Fruit fly (Drosophila melanogaster) whole organism, embryonic: Measurements from ENCODE around the gene CG15306.
A peak's percentile ranks its signal among the peaks of the same experiment; 100 is the strongest.

Experiments
- ATbp ChIP-seq: fragments of 200-800 bp; sonication (Bioruptor generic); optimal IDR thresholded peaks from 2 replicates; lab custom pipeline; 2017; ENCODE audit warnings: missing biosample characterization, mild to moderate bottlenecking, missing genetic modification characterization, missing genetic modification reagents
- Atf6 ChIP-seq: fragments of 200-800 bp; sonication (Bioruptor generic); IDR thresholded peaks from 2 replicates; pipeline ENCODE4 v1.3.6; 2022; ENCODE audit warnings: missing biosample characterization, missing genetic modification characterization
- B-H2 ChIP-seq: fragments of 200-800 bp; sonication (Bioruptor generic); optimal IDR thresholded peaks from 2 replicates; lab custom pipeline; 2018; ENCODE audit warnings: missing biosample characterization, mild to moderate bottlenecking, missing genetic modification characterization
- CG11398 ChIP-seq: fragments of 200-800 bp; sonication (Bioruptor generic); optimal IDR thresholded peaks from 2 replicates; lab custom pipeline; 2016; ENCODE audit warnings: missing biosample characterization, missing genetic modification characterization
- CG12769 ChIP-seq: fragments of 200-800 bp; sonication (Bioruptor generic); optimal IDR thresholded peaks from 2 replicates; lab custom pipeline; 2019; ENCODE audit warnings: missing biosample characterization, mild to moderate bottlenecking, missing genetic modification characterization, moderate library complexity
- CG13624 ChIP-seq: fragments of 200-800 bp; sonication (Bioruptor generic); optimal IDR thresholded peaks from 2 replicates; lab custom pipeline; 2016; ENCODE audit warnings: missing biosample characterization, missing genetic modification characterization
- CG13894 ChIP-seq: fragments of 200-800 bp; sonication (Bioruptor generic); optimal IDR thresholded peaks from 3 replicates; lab custom pipeline; 2018; ENCODE audit warnings: missing biosample characterization, mild to moderate bottlenecking, missing genetic modification characterization, moderate library complexity
- CG14860 ChIP-seq: fragments of 200-800 bp; sonication (Bioruptor generic); IDR thresholded peaks from 3 replicates; pipeline ENCODE4 v1.3.6; 2022; ENCODE audit warnings: missing biosample characterization, missing genetic modification characterization; ENCODE audit not compliant: partially characterized antibody
- CG15696 ChIP-seq: fragments of 200-800 bp; sonication (Bioruptor generic); optimal IDR thresholded peaks from 2 replicates; lab custom pipeline; 2019; ENCODE audit warnings: missing biosample characterization, mild to moderate bottlenecking, missing genetic modification characterization, moderate library complexity
- CG2129 ChIP-seq: fragments of 200-800 bp; sonication (Bioruptor generic); IDR thresholded peaks from 2 replicates; pipeline ENCODE4 v1.3.6; 2022; ENCODE audit warnings: missing biosample characterization, missing genetic modification characterization; ENCODE audit not compliant: partially characterized antibody
- CG3281 ChIP-seq: fragments of 200-800 bp; sonication (Bioruptor generic); optimal IDR thresholded peaks from 3 replicates; lab custom pipeline; 2017; ENCODE audit warnings: missing biosample characterization, mild to moderate bottlenecking, missing genetic modification characterization
- CG34422 ChIP-seq: fragments of 200-800 bp; sonication (Bioruptor generic); IDR thresholded peaks from 3 replicates; pipeline ENCODE4 v1.3.6; 2022; ENCODE audit warnings: missing biosample characterization, missing genetic modification characterization
- CG6765 ChIP-seq: fragments of 200-800 bp; sonication (Bioruptor generic); optimal IDR thresholded peaks from 3 replicates; lab custom pipeline; 2017; ENCODE audit warnings: missing biosample characterization, mild to moderate bottlenecking, missing genetic modification characterization
- CG8478 ChIP-seq: fragments of >200 bp; optimal IDR thresholded peaks from 2 replicates; lab custom pipeline; 2018
- CG8924 ChIP-seq: fragments of 200-800 bp; optimal IDR thresholded peaks from 3 replicates; lab custom pipeline; 2019; ENCODE audit warnings: missing biosample characterization, mild to moderate bottlenecking, missing genetic modification characterization, moderate library complexity
- Dll ChIP-seq: fragments of 200-800 bp; sonication (Bioruptor generic); IDR thresholded peaks from 4 replicates; pipeline ENCODE4 v1.3.6; 2022; ENCODE audit warnings: missing biosample characterization, missing genetic modification characterization; ENCODE audit not compliant: partially characterized antibody
- Doc3 ChIP-seq: fragments of 200-800 bp; sonication (Bioruptor generic); IDR thresholded peaks from 3 replicates; pipeline ENCODE4 v1.3.6; 2022; ENCODE audit warnings: missing biosample characterization, missing genetic modification characterization; ENCODE audit not compliant: partially characterized antibody
- Dp ChIP-seq: fragments of 200-800 bp; sonication (Bioruptor generic); optimal IDR thresholded peaks from 2 replicates; lab custom pipeline; 2018; ENCODE audit warnings: missing biosample characterization, mild to moderate bottlenecking, missing genetic modification characterization, moderate library complexity
- Dref ChIP-seq: fragments of 200-800 bp; sonication (Bioruptor generic); IDR thresholded peaks from 2 replicates; pipeline ENCODE4 v1.3.6; 2022; ENCODE audit warnings: missing biosample characterization, missing genetic modification characterization
- HLH4C ChIP-seq: fragments of 200-800 bp; sonication (Bioruptor generic); IDR thresholded peaks from 3 replicates; pipeline ENCODE4 v1.3.6; 2022; ENCODE audit warnings: missing biosample characterization, missing genetic modification characterization; ENCODE audit not compliant: partially characterized antibody
- HLH54F ChIP-seq: fragments of 200-800 bp; sonication (Bioruptor generic); optimal IDR thresholded peaks from 3 replicates; lab custom pipeline; 2016; ENCODE audit warnings: missing biosample characterization, missing genetic modification characterization
- Hr39 ChIP-seq: fragments of >200 bp; optimal IDR thresholded peaks from 2 replicates; lab custom pipeline; 2017
- Hr51 ChIP-seq, 2 experiments: fragments of 200-800 bp; sonication (Bioruptor generic); optimal IDR thresholded peaks; 2 replicates in 1 of 2; 3 replicates in 1 of 2; lab custom pipeline; 2016 to 2018; ENCODE audit warnings: missing biosample characterization in 2 of 2, missing genetic modification characterization in 2 of 2, mild to moderate bottlenecking in 1 of 2, moderate library complexity in 1 of 2
- Jarid2 ChIP-seq: fragments of 200-800 bp; sonication (Bioruptor generic); optimal IDR thresholded peaks from 3 replicates; lab custom pipeline; 2017; ENCODE audit warnings: mild to moderate bottlenecking, missing biosample characterization, missing genetic modification reagents, missing genetic modification characterization
- Opbp ChIP-seq: fragments of 200-800 bp; sonication (Bioruptor generic); IDR thresholded peaks from 3 replicates; pipeline ENCODE4 v1.3.6; 2022; ENCODE audit warnings: missing biosample characterization, missing genetic modification characterization; ENCODE audit not compliant: partially characterized antibody
- Ptx1 ChIP-seq: fragments of 200-800 bp; sonication (Bioruptor generic); IDR thresholded peaks from 2 replicates; pipeline ENCODE4 v1.3.6; 2022; ENCODE audit warnings: missing biosample characterization, missing genetic modification characterization
- Side ChIP-seq: fragments of 200-800 bp; sonication (Bioruptor generic); optimal IDR thresholded peaks from 2 replicates; lab custom pipeline; 2016; ENCODE audit warnings: missing biosample characterization, missing genetic modification characterization
- Sin3A ChIP-seq: fragments of >200 bp; optimal IDR thresholded peaks from 2 replicates; lab custom pipeline; 2018
- YL-1 ChIP-seq: fragments of 200-800 bp; sonication (Bioruptor generic); optimal IDR thresholded peaks from 3 replicates; lab custom pipeline; 2017; ENCODE audit warnings: missing biosample characterization, mild to moderate bottlenecking, missing genetic modification characterization
- chinmo ChIP-seq: fragments of 200-800 bp; sonication (Bioruptor generic); IDR thresholded peaks from 4 replicates; pipeline ENCODE4 v1.3.6; 2022; ENCODE audit warnings: missing biosample characterization, missing genetic modification characterization; ENCODE audit not compliant: partially characterized antibody
- dpn ChIP-seq, 2 experiments: fragments of 200-800 bp; sonication (Bioruptor generic); optimal IDR thresholded peaks; 3 replicates each; lab custom pipeline; 2016; ENCODE audit warnings: missing biosample characterization in 2 of 2, missing genetic modification characterization in 2 of 2
- fd64A ChIP-seq: fragments of 200-800 bp; sonication (Bioruptor generic); optimal IDR thresholded peaks from 3 replicates; lab custom pipeline; 2018; ENCODE audit warnings: missing biosample characterization, mild to moderate bottlenecking, missing genetic modification characterization
- ftz-f1 ChIP-seq: fragments of 200-800 bp; sonication (Bioruptor generic); optimal IDR thresholded peaks from 2 replicates; lab custom pipeline; 2016; ENCODE audit warnings: missing biosample characterization, missing genetic modification characterization
- gce ChIP-seq: fragments of 200-800 bp; sonication (Bioruptor generic); IDR thresholded peaks from 3 replicates; pipeline ENCODE4 v1.3.6; 2022; ENCODE audit warnings: missing biosample characterization, missing genetic modification characterization
- inv ChIP-seq: fragments of 200-800 bp; sonication (Bioruptor generic); IDR thresholded peaks from 2 replicates; pipeline ENCODE4 v1.3.6; 2022; ENCODE audit warnings: missing biosample characterization, missing genetic modification characterization; ENCODE audit not compliant: partially characterized antibody
- lilli ChIP-seq: fragments of 200-800 bp; sonication (Bioruptor generic); optimal IDR thresholded peaks from 3 replicates; lab custom pipeline; 2016; ENCODE audit warnings: missing biosample characterization, missing genetic modification characterization
- mirr ChIP-seq: fragments of 200-800 bp; sonication (Bioruptor generic); optimal IDR thresholded peaks from 3 replicates; lab custom pipeline; 2018; ENCODE audit warnings: missing biosample characterization, mild to moderate bottlenecking, missing genetic modification characterization
- oc ChIP-seq: fragments of 200-800 bp; sonication (Bioruptor generic); optimal IDR thresholded peaks from 2 replicates; lab custom pipeline; 2018; ENCODE audit warnings: missing biosample characterization, mild to moderate bottlenecking, missing genetic modification characterization, moderate library complexity
- org-1 ChIP-seq: fragments of 200-800 bp; sonication (Bioruptor generic); optimal IDR thresholded peaks from 2 replicates; lab custom pipeline; 2017; ENCODE audit warnings: missing biosample characterization, missing genetic modification characterization
- row ChIP-seq: fragments of 200-800 bp; sonication (Bioruptor generic); IDR thresholded peaks from 3 replicates; pipeline ENCODE4 v1.3.6; 2022; ENCODE audit warnings: missing biosample characterization, missing genetic modification characterization
- so ChIP-seq: fragments of 200-800 bp; sonication (Bioruptor generic); IDR thresholded peaks from 3 replicates; pipeline ENCODE4 v1.3.6; 2022; ENCODE audit warnings: missing biosample characterization, missing genetic modification characterization
- stc ChIP-seq: fragments of 200-800 bp; sonication (Bioruptor generic); IDR thresholded peaks from 2 replicates; pipeline ENCODE4 v1.3.6; 2022; ENCODE audit warnings: missing biosample characterization, missing genetic modification characterization
- sug ChIP-seq: fragments of 200-800 bp; optimal IDR thresholded peaks from 2 replicates; lab custom pipeline; 2019; ENCODE audit warnings: missing biosample characterization, mild to moderate bottlenecking, missing genetic modification characterization, moderate library complexity
- tna ChIP-seq: fragments of 200-800 bp; sonication (Bioruptor generic); IDR thresholded peaks from 2 replicates; pipeline ENCODE4 v1.3.6; 2022; ENCODE audit warnings: missing biosample characterization, missing genetic modification characterization; ENCODE audit not compliant: partially characterized antibody
- unc-4 ChIP-seq: fragments of 200-800 bp; sonication (Bioruptor generic); IDR thresholded peaks from 2 replicates; pipeline ENCODE4 v1.3.6; 2022; ENCODE audit warnings: missing biosample characterization, missing genetic modification characterization; ENCODE audit not compliant: partially characterized antibody
- vnd ChIP-seq: fragments of 200-800 bp; sonication (Bioruptor generic); IDR thresholded peaks from 3 replicates; pipeline ENCODE4 v1.3.6; 2022; ENCODE audit warnings: missing biosample characterization, missing genetic modification characterization; ENCODE audit not compliant: partially characterized antibody
- wek ChIP-seq: fragments of 200-800 bp; sonication (Bioruptor generic); optimal IDR thresholded peaks from 3 replicates; lab custom pipeline; 2018; ENCODE audit warnings: missing biosample characterization, mild to moderate bottlenecking, missing genetic modification characterization, moderate library complexity
- wor ChIP-seq: fragments of 200-800 bp; sonication (Bioruptor generic); IDR thresholded peaks from 2 replicates; pipeline ENCODE4 v1.3.6; 2022; ENCODE audit warnings: missing biosample characterization, missing genetic modification characterization
- zfh1 ChIP-seq: fragments of 200-800 bp; sonication (Bioruptor generic); IDR thresholded peaks from 3 replicates; pipeline ENCODE4 v1.3.6; 2022; ENCODE audit warnings: missing biosample characterization, missing genetic modification characterization

The CG15306 gene

dm6 chrX:10365748-10366415 lies 34.3 kb upstream of the CG15306 start (continued):
- TF ChIP-seq CG13894 (tag; lab: Kevin White, UChicago) (peak; percentile 31), wor (GFP tag; lab: Robert Waterston, UW) (no peak), Jarid2 (peak; percentile 37), gce (GFP tag; lab: Robert Waterston, UW) (0 out of 3 replicates have a peak, but pooled peaks have one; percentile 21), CG34422 (peak; percentile 42; the same call in 1 of the 3 replicates), org-1 (peak; percentile 8), Hr51 (GFP tag; optimal IDR thresholded peaks at IDR 0.05; lab: Kevin White, UChicago) (peak; percentile 0 to 12), ftz-f1 (peak; percentile 15), wek (GFP tag; lab: Kevin White, UChicago) (peak; percentile 23), Dref (GFP tag; lab: Robert Waterston, UW) (peak; percentile 95), chinmo (GFP tag; lab: Robert Waterston, UW) (peak; percentile 92), Ptx1 (0 out of 2 replicates have a peak, but pooled peaks have one; percentile 11), HLH54F (GFP tag; lab: Kevin White, UChicago) (no peak), CG14860 (peak; percentile 95), CG12769 (tag; lab: Kevin White, UChicago) (peak; percentile 20), HLH4C (GFP tag; lab: Robert Waterston, UW) (peak; percentile 97), Opbp (GFP tag; lab: Robert Waterston, UW) (peak; percentile 90; the same call in 2 of the 3 replicates), CG15696 (tag; lab: Kevin White, UChicago) (peak; percentile 58), CG13624 (peak; percentile 68), CG8924 (tag; lab: Kevin White, UChicago) (peak; percentile 61), Sin3A (lab: Kevin White, UChicago) (peak; percentile 50), CG2129 (GFP tag; lab: Robert Waterston, UW) (peak; percentile 48), CG11398 (GFP tag; lab: Kevin White, UChicago) (no peak), sug (peak; percentile 49), Hr39 (no peak), row (GFP tag; lab: Robert Waterston, UW) (peak; percentile 26; the same call in 2 of the 3 replicates), YL-1 (peak; percentile 62), stc (GFP tag; lab: Robert Waterston, UW) (no peak), ATbp (GFP tag; lab: Kevin White, UChicago) (peak; percentile 38), oc (tag; lab: Kevin White, UChicago) (peak; percentile 56), lilli (peak; percentile 13), vnd (GFP tag; lab: Robert Waterston, UW) (peak; percentile 93), Dll (GFP tag; lab: Robert Waterston, UW) (peak; percentile 92), CG8478 (lab: Kevin White, UChicago) (peak; percentile 94), Atf6 (peak; percentile 18; the same call in 1 of the 2 replicates), CG6765 (GFP tag; lab: Kevin White, UChicago) (peak; percentile 36), mirr (GFP tag; lab: Kevin White, UChicago) (peak; percentile 31), unc-4 (peak; percentile 90), dpn (GFP tag; optimal IDR thresholded peaks at IDR 0.05; lab: Kevin White, UChicago) (peak in 1 of 2 experiments; percentile 0), zfh1 (GFP tag; lab: Robert Waterston, UW) (0 out of 3 replicates have a peak, but pooled peaks have one; percentile 37), inv (GFP tag; lab: Robert Waterston, UW) (peak; percentile 83), B-H2 (GFP tag; lab: Kevin White, UChicago) (peak; percentile 17), Dp (GFP tag; lab: Kevin White, UChicago) (peak; percentile 68), so (GFP tag; lab: Robert Waterston, UW) (no peak), Doc3 (peak; percentile 82), fd64A (GFP tag; lab: Kevin White, UChicago) (no peak), tna (peak; percentile 94), CG3281 (GFP tag; lab: Kevin White, UChicago) (peak; percentile 24), Side (peak; percentile 41)
